Fruit fly (Drosophila melanogaster): ENCODE data around the gene CG11997.

dm6 chr3R:9195821-9196220 is 18.5 kb downstream of the CG11997 start:
- no peak for TF ChIP-seq fkh (GFP tag; optimal IDR thresholded peaks at IDR 0.05)
- no peak for TF ChIP-seq Gug (GFP tag; IDR thresholded peaks at IDR 0.05)
- no peak for TF ChIP-seq Eip75B (GFP tag; optimal IDR thresholded peaks at IDR 0.05)
- TF ChIP-seq topi (GFP tag; optimal IDR thresholded peaks at IDR 0.05): no peak
- no peak for TF ChIP-seq Hr38 (GFP tag; optimal IDR thresholded peaks at IDR 0.05)
- TF ChIP-seq CG3919 (GFP tag; optimal IDR thresholded peaks at IDR 0.05): no peak
- TF ChIP-seq fd59A (GFP tag; optimal IDR thresholded peaks at IDR 0.05): no peak
- no peak for TF ChIP-seq CG8119 (GFP tag; IDR thresholded peaks at IDR 0.05)
- TF ChIP-seq Sox15 (GFP tag; optimal IDR thresholded peaks at IDR 0.05): no peak
- no peak for TF ChIP-seq OdsH (GFP tag; optimal IDR thresholded peaks at IDR 0.05)
- no peak for TF ChIP-seq ss (GFP tag; optimal IDR thresholded peaks at IDR 0.05)
- TF ChIP-seq fd85E (GFP tag; optimal IDR thresholded peaks at IDR 0.05): no peak
